Worm (Caenorhabditis elegans) whole organism, late embryonic: Measurements from ENCODE around the gene ZK1067.4.

Source experiments
- K09A11.1 ChIP-seq: sonication (generic microtip); optimal IDR thresholded peaks from 2 replicates; lab custom pipeline; 2017; ENCODE audit warnings: antibody characterized with exemption, mild to moderate bottlenecking, missing genetic modification characterization, missing compliant biosample characterization; ENCODE audit not compliant: insufficient read depth
- ama-1 ChIP-seq: fragments of 150-350 bp; optimal IDR thresholded peaks from 2 replicates; lab custom pipeline; 2014
- ceh-9 ChIP-seq: sonication (generic microtip); optimal IDR thresholded peaks from 2 replicates; lab custom pipeline; 2016; ENCODE audit warnings: mild to moderate bottlenecking, missing genetic modification characterization, inconsistent platforms, missing compliant biosample characterization
- eyg-1 ChIP-seq: sonication (generic microtip); optimal IDR thresholded peaks from 2 replicates; lab custom pipeline; 2016; ENCODE audit warnings: missing genotype, missing genetic modification characterization, missing compliant biosample characterization
- fkh-10 ChIP-seq: fragments of 150-350 bp; optimal IDR thresholded peaks from 2 replicates; lab custom pipeline; 2014; ENCODE audit warnings: missing biosample characterization, missing genetic modification reagents, missing genetic modification characterization
- hlh-30 ChIP-seq: sonication (generic microtip); optimal IDR thresholded peaks from 2 replicates; lab custom pipeline; 2017; ENCODE audit warnings: antibody characterized with exemption, missing genetic modification characterization, missing compliant biosample characterization; ENCODE audit not compliant: insufficient read depth
- lim-6 ChIP-seq: sonication (generic microtip); optimal IDR thresholded peaks from 2 replicates; lab custom pipeline; 2016; ENCODE audit warnings: missing genetic modification characterization, missing compliant biosample characterization
- rnt-1 ChIP-seq: sonication (generic microtip); optimal IDR thresholded peaks from 2 replicates; lab custom pipeline; 2016; ENCODE audit warnings: missing genetic modification characterization, missing compliant biosample characterization
- unc-86 ChIP-seq: sonication (generic microtip); optimal IDR thresholded peaks from 2 replicates; lab custom pipeline; 2016; ENCODE audit warnings: missing genetic modification characterization, missing compliant biosample characterization

DNA sequence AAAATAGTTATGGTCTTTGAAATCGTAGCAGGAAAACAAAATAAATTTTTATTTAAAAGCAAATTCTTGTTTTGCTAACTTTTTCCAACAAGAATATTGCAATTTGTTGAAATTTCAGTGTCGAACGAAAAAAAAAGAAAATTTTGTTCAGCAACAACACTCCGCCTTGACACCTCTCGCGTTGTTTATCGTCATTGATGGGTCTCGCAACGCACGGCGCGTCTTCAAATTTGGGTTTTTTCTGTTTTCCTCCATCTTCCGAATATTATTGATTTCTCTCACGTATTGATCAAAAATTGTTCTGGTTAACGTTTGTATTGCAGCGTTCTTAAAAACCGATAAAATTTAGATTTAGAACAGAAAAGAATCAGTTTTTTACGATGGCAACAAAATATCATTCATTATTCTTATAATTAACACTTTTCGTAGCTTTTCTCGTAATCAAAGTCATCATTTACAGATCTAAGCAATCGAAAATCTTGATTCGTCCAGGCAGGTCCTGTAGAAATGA, 40.7 kb upstream of the ZK1067.4 start, which contains the start of gene dpl-1:
- TF ChIP-seq rnt-1 (tag; lab: Kevin White, UChicago): no peak
- no peak for TF ChIP-seq ama-1 (lab: Kevin White, UChicago)
- TF ChIP-seq ceh-9 (tag; lab: Kevin White, UChicago): no peak
- no peak for TF ChIP-seq K09A11.1 (tag; lab: Kevin White, UChicago)
- no peak for TF ChIP-seq hlh-30
- no peak for TF ChIP-seq eyg-1 (tag; lab: Kevin White, UChicago)
- TF ChIP-seq fkh-10 (GFP tag; lab: Kevin White, UChicago): no peak
- no peak for TF ChIP-seq unc-86 (tag; lab: Kevin White, UChicago)
- TF ChIP-seq lim-6: no peak
